Worm (Caenorhabditis elegans): Measurements from ENCODE around the gene sma-2.

- no peak for TF ChIP-seq F23B12.7 (tag; optimal IDR thresholded peaks at IDR 0.05; ENCODE audit: insufficient read depth)
- TF ChIP-seq madf-8 (GFP tag; conservative IDR thresholded peaks at IDR 0.05) = no peak
- no peak for TF ChIP-seq cebp-2 (GFP tag; IDR thresholded peaks at IDR 0.05)
- no peak for TF ChIP-seq ama-1 (optimal IDR thresholded peaks at IDR 0.05)
- no peak for TF ChIP-seq ama-1 (GFP tag; optimal IDR thresholded peaks at IDR 0.05)
- no peak for TF ChIP-seq lin-35 (GFP tag; optimal IDR thresholded peaks at IDR 0.05)
- TF ChIP-seq snpc-4 (GFP tag; optimal IDR thresholded peaks at IDR 0.05) = no peak
- TF ChIP-seq snpc-4 (tag; optimal IDR thresholded peaks at IDR 0.05) = no peak
- no peak for TF ChIP-seq mcd-1 (GFP tag; IDR thresholded peaks at IDR 0.05)
- no peak for TF ChIP-seq somi-1 (GFP tag; optimal IDR thresholded peaks at IDR 0.05)
- no peak for TF ChIP-seq sdz-38 (tag; optimal IDR thresholded peaks at IDR 0.05)
- no peak for TF ChIP-seq bed-2 (GFP tag; IDR thresholded peaks at IDR 0.05)
These were observed 15.6 kb downstream of the sma-2 start for ce11 chrIII:8765030-8765429.

Data from whole organism, young adult.